Fruit fly (Drosophila melanogaster): ENCODE data around the gene CG3021.
A peak's percentile ranks its signal among the peaks of the same experiment; 100 is the strongest.

The CG3021 gene

DNA sequence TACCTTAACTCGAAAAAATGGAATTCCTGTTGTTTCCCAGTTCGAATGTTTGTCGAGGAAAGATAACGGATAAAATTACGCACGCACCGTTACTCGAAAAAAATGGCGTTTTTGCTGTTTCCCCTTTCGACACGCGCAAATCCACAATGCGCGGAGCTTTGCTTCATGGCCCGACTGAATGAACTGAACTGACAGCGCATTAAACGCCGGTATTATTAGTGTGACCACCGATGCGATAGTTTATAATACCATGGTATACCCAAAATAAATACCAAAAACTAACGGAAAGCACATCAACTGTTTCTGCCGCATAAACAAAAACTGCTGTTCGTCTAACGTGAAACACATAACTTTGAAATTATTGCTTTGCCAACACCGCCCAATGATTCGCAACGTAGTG is at the start of gene CG3021, which contains the start of the genes CG32814 and CG11638:
Gene CG3021, plus strand, starts transcription at position 281 of the 400 bp plus-strand sequence.
Gene CG32814, minus strand, starts transcription at position 190 of the 400 bp plus-strand sequence.
Gene CG11638, minus strand, starts transcription at position 193 of the 400 bp plus-strand sequence.
- TF ChIP-seq CG8478 (optimal IDR thresholded peaks at IDR 0.05) (no peak), CTCF (optimal IDR thresholded peaks at IDR 0.05) (peak in 1 of 2 experiments; percentile 13)

DNA sequence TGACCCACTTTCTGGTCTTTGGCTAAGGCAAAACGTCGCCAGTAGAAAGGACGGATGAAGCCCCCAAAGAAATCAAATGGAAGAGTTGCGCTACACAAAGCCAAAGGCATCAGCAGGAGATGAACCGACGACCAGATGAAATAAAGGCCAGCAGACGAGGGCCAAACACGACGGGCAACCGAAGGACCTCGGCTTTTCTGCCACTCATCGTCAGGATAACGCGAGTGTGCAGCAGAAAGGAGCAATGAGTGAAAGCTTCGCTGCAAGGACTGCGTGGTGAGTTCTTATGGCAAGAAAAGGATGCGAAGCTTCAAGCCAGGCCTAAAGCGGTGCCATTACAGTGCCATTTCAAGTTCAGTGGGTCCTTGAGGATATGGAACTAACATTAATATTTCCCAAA is 40.7 kb upstream of the CG3021 start:
- TF ChIP-seq CTCF (optimal IDR thresholded peaks at IDR 0.05) = no peak
- TF ChIP-seq CG8478 (optimal IDR thresholded peaks at IDR 0.05) = no peak

DNA sequence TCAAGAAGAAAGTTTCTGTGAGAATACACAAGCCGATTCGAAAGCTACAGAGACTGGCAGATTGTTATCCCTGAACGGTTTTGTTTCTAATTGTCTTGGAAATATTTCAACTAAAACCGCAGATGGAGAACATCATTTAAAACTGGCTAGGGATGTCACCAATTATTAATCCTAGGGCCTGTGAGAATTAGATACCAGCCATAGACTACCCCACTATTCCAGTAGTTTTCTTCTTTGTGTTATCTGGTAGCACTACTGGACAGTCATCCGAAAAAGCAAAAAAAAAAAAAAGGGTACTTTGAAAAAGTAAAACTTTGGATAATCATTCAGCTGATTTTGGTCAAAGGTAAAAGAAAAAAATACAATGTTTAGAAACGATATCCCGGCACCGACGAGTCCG is 36.4 kb upstream of the CG3021 start, which contains the start of gene CG18823:
Gene CG18823, plus strand, starts transcription at position 301 of the 400 bp plus-strand sequence.
- TF ChIP-seq CTCF (optimal IDR thresholded peaks at IDR 0.05) (no peak), CG8478 (optimal IDR thresholded peaks at IDR 0.05) (no peak)

DNA sequence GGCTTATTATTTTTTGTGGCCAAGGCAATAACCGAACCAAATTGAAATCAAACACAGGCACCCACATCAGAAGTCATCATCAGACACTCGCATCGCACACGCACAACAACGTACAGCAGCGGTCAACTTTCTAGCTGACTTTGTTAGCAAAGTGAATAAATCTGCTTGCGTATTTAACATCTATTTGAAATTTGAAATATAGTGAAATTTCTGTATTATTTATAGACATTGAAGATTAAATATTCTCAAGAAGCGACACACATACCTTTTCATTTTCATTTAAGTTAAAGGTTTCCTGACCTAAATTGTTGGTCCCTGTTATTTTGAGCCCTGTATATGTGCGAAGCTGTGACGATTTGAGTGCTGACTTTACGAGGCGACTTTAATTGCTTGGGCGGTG is 27.7 kb upstream of the CG3021 start:
- TF ChIP-seq CTCF (optimal IDR thresholded peaks at IDR 0.05) = no peak
- no peak for TF ChIP-seq CG8478 (optimal IDR thresholded peaks at IDR 0.05)

DNA sequence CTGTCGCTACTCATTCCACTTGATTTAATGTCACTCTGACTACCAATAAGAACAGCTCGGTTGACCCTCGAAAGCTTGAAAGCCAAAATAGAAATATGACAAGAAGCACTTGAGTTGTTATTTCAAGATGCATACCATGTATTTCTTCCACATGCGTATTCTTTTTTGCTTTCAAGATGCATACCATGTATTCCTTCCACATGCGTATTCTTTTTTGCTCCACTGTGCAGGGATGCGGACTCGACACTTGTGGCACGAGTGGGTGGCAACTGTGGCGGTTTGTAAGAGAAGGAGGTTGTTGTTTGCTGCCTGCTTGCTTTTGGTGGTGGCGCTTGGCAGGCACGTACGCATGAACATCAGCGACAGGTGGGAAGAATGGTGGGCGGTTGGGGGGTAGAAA is 20.4 kb upstream of the CG3021 start:
- TF ChIP-seq CG8478 (optimal IDR thresholded peaks at IDR 0.05) = no peak
- no peak for TF ChIP-seq CTCF (optimal IDR thresholded peaks at IDR 0.05)

DNA sequence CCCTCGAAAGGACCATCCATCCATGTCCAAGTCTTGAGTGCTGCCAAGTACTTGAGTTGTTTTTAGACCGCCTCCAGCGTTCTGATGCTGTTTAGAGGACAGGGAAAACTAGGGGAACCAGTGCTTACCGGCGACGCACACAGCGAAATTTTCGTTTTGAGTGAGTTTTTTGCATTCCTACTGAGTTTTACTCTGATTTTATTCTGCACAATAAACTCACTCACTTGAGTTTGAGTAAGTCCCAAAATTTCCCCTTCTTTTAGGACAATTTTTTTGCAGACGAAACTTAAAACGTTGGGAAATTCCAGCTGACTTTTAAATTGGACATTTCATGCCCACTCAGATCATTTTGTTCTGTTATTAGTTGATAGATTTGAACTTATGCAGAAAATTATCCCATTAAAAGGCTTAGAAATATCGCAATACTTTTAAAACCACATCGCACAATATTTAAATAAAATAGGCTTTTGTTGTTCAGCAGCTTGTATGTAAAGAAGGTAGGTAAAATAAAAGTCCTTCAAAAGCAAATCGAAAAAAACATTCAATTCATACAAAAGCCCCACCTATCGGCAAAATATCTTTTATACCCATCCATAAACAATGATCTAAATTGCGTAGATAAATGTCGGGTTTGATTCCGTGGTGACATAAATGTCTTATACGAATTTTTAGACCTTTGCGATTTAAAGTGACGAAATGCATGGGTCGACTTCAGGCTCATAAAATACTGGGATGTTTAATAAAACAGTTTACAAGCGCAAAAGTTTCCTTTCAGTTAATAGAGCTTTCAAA is 16.9 kb upstream of the CG3021 start:
- TF ChIP-seq CG8478 (optimal IDR thresholded peaks at IDR 0.05) (no peak), CTCF (optimal IDR thresholded peaks at IDR 0.05) (peak; percentile 74 to 85)

DNA sequence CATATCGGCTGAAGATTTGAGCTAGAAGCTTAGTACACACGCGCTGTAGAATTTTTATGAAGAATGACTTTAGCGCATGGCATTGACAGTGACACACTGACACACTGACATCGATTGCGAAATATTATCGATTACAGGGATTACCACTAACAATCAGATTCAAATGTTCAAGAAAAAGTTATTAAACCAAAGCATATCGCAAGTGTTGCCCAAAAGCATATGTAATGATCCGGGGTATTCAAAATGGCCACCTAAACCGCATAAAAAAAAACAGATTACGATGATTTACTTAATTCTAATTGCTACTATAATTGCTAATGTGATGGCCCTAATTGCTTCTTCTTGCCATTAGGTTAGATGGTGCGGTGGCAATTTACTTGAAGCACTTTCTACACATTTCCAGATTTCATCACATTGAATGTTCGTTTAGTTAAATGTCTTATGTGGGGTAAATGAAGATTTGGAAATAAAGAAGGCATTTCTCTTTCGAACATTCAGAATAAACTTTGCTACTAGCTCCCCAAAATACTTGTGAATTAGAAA is 15.0 kb upstream of the CG3021 start, which contains the start of the genes TfIIA-S-2 and CG14631:
Gene TfIIA-S-2, minus strand, starts transcription at position 101 of the 543 bp plus-strand sequence.
Gene CG14631, plus strand, starts transcription at position 493 of the 543 bp plus-strand sequence.
- no peak for TF ChIP-seq CTCF (optimal IDR thresholded peaks at IDR 0.05)
- TF ChIP-seq CG8478 (optimal IDR thresholded peaks at IDR 0.05) = no peak

DNA sequence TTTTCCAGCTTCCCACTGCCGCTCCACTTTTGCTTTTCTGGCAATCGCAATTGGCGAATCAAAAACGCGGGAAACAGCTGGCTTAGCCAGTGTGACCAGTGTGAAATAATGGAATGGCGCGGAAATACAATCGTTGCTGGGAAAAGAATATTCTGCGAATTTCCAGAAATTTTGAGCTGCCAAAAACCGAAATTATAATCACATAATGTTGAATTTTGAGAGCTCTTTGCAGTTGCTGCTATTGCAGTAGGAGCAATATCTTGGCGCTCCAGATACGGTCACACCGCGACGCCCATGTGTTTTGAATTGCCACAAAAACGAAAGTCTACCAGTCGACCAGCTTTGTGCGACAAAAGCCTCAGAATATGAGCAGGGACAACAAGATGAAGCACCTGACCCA is 3.9 kb downstream of the CG3021 start, which contains the start of the genes Cdc45 and Rpp21:
Gene Cdc45, minus strand, starts transcription at position 79 of the 400 bp plus-strand sequence.
Gene Rpp21, plus strand, starts transcription at position 281 of the 400 bp plus-strand sequence.
- no peak for TF ChIP-seq CG8478 (optimal IDR thresholded peaks at IDR 0.05)
- peak in 1 of 2 experiments; percentile 28 for TF ChIP-seq CTCF (optimal IDR thresholded peaks at IDR 0.05)

DNA sequence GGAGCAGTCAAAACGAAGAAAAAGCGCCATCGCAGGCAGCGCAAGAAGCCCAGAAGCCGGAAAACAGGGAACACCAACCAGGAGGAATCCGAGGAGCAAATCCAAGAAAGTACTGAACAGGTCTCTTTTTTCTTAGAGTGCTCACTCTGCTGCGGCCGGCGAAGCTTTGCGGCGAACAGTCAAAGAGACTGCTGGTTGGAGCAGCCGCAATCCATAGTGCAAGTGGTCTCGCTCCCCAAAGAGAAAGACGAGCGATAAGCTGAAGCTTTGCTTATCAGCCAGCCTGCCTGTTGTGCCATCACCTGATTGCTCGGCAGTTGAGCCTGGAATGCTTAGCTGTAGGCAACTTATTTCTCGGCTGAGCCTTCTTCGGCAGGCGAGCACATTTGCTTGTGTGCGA is 4.6 kb downstream of the CG3021 start, which contains the start of gene CG14630:
Gene CG14630, plus strand, starts transcription at position 301 of the 400 bp plus-strand sequence.
- TF ChIP-seq CG8478 (optimal IDR thresholded peaks at IDR 0.05) (no peak), CTCF (optimal IDR thresholded peaks at IDR 0.05) (no peak)

DNA sequence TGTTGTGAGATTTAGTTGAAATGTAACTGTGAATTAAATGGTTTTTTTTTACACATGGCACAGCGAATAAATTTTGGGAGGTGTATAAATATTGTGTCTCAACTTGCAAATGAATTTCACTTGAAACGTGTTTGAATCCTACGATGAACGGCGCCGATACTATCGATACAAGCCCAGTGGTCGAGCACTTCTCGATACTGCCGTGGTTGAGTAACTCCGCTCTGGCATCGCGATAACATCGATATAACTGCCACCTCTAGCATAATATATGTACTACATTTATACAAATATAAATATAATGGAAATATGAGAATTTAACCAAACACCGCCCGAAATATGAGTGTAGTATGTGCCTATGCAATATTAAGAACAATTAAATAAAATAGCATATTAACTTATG is 6.5 kb downstream of the CG3021 start:
- no peak for TF ChIP-seq CTCF (optimal IDR thresholded peaks at IDR 0.05)
- TF ChIP-seq CG8478 (optimal IDR thresholded peaks at IDR 0.05) = no peak

DNA sequence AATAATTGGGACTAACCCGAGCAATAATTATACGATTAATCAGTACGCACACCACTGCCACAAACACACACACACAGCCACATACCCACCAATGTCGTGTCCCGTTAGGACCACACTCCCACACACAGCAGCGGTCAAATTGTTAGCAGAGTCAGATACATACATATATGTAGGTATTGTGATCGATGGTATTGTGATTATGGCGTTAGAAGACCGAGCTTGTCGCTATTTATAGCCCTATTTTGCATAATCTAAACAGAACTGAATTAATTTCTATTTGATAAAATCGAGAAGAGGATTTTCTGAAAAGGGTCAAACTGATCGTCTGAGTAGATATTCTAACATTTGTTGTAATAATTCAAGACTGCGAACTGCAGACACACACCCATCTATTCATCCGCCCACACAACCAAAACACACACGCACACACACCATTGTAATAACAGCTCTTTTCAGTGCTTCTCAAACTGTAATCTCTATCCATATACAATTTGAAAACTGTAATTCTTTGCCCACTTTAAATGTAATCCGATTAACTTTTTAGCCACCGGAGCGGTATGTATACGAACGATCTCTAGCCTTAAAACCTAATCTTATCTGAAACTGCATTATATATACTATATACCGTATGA is 14.9 kb downstream of the CG3021 start:
- TF ChIP-seq CTCF (optimal IDR thresholded peaks at IDR 0.05) (no peak), CG8478 (optimal IDR thresholded peaks at IDR 0.05) (no peak)

DNA sequence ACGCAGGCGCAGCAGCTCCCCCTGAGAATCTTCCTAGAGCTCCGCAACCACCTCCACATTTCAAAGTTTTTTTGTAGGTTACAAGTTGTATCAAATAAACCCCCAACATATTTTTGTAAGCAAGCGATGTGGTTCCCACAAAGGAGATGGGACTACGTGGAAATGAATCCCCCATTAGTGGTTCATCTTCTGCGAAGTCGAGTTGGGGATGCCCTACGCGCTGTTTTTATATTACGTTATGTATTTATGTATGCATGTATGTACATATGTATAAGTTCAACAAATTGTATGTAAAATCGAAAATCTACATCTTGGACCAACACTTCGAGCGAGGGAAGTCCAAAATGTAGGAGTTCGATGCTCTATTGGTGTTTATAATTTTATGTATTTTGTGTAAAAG is 19.3 kb downstream of the CG3021 start, which contains the start of gene CG42259:
Gene CG42259, plus strand, starts transcription at position 301 of the 400 bp plus-strand sequence.
- no peak for TF ChIP-seq CG8478 (optimal IDR thresholded peaks at IDR 0.05)
- no peak for TF ChIP-seq CTCF (optimal IDR thresholded peaks at IDR 0.05)

DNA sequence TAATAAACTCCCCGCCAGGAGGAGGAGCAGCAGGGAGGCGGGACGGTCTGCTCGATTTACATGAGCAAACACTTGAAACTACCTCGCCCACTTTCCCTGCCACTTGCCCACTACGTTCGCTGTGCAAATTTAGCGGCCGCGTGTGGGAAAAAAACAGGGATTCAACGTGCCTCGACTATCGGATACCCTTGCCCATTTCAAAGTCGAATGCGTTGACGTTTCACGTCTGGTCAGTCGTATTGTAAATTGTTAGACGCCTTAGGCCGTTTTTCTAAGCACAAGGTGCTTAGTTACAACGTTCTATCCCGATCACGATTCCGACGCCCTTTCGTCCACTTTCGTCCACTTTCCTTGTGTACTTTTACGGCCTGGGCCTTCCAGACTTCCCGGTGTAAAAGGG is 21.1 kb downstream of the CG3021 start:
- TF ChIP-seq CTCF (optimal IDR thresholded peaks at IDR 0.05) = no peak
- no peak for TF ChIP-seq CG8478 (optimal IDR thresholded peaks at IDR 0.05)

DNA sequence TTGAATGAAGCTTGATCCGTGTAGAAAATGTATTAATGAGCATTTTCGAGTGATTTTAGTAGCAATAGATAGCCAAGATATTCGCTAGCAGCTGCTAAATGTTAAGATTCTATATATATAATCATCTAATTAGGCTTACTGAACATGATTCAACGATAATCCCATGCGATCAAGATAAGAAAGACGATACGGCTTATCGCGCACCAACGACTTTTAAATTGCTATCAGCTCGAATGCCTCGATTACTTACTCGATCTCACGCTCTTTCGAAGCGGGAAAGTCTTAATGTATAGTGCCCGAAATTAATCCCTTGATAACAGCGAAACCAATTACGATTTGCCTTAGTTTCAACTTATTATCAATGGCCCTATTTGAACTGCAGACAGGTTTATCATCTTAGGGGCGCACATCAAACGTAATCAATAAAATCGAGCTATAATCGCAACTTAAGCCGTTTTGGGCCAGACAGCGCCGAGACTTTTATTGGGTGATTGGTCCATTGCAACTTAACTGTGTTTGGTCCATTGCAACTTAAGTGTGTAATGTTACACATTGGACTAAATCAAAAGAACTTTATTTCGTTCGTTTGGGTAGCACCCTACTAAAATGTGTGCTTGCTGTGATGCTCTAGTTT is 24.1 kb downstream of the CG3021 start:
- TF ChIP-seq CG8478 (optimal IDR thresholded peaks at IDR 0.05) (no peak), CTCF (optimal IDR thresholded peaks at IDR 0.05) (no peak)

DNA sequence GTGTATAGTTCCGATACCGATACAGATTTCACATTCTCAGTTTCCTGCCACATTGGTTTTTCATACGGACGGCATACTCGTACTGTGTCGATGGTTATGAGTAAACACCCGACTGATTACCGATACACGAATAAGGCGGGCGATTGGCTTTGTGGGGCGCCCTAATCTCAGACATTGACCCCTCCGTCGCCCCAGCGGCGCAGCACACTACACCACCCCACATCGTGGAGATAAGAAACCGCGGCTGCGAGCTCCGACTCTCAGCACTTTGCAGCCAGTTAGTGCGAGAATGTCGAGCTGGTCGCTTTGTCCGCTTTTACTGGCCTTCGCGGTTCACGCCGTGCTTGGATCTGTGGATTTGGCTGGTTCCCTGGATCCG is 24.6 kb downstream of the CG3021 start, which contains the start of gene CG14629:
Gene CG14629, plus strand, starts transcription at position 275 of the 379 bp plus-strand sequence.
- TF ChIP-seq CG8478 (optimal IDR thresholded peaks at IDR 0.05) (no peak), CTCF (optimal IDR thresholded peaks at IDR 0.05) (no peak)
